Worm (Caenorhabditis elegans) whole organism, L3 larva: ENCODE results near the gene C25F9.14.

Source experiments
- R02D3.7 ChIP-seq: fragments of 150-350 bp; optimal IDR thresholded peaks from 2 replicates; lab custom pipeline; 2014; ENCODE audit warnings: missing biosample characterization, missing genetic modification characterization
- ZK546.5 ChIP-seq: sonication (generic microtip); optimal IDR thresholded peaks from 2 replicates; lab custom pipeline; 2017; ENCODE audit warnings: missing biosample characterization, missing genetic modification characterization
- aly-2 ChIP-seq: fragments of 150-350 bp; optimal IDR thresholded peaks from 2 replicates; lab custom pipeline; 2014; ENCODE audit warnings: missing biosample characterization, missing genetic modification characterization
- ama-1 ChIP-seq: fragments of 150-350 bp; optimal IDR thresholded peaks from 2 replicates; lab custom pipeline; 2018
- ceh-16 ChIP-seq: sonication (generic microtip); optimal IDR thresholded peaks from 2 replicates; lab custom pipeline; 2017; ENCODE audit warnings: missing biosample characterization, missing genetic modification characterization
- ceh-28 ChIP-seq: fragments of 150-350 bp; optimal IDR thresholded peaks from 2 replicates; lab custom pipeline; 2014; ENCODE audit warnings: missing biosample characterization, missing genetic modification reagents, missing genetic modification characterization
- ceh-82 ChIP-seq: fragments of 150-350 bp; optimal IDR thresholded peaks from 2 replicates; lab custom pipeline; 2014; ENCODE audit warnings: missing biosample characterization, missing genetic modification characterization
- daf-12 ChIP-seq: fragments of 150-350 bp; optimal IDR thresholded peaks from 2 replicates; lab custom pipeline; 2014; ENCODE audit warnings: missing biosample characterization, missing genetic modification reagents, missing genetic modification characterization
- egl-5 ChIP-seq: fragments of 150-350 bp; optimal IDR thresholded peaks from 2 replicates; lab custom pipeline; 2017; ENCODE audit warnings: missing biosample characterization, missing genetic modification reagents, missing genetic modification characterization, inconsistent platforms
- elt-1 ChIP-seq: fragments of 150-350 bp; optimal IDR thresholded peaks from 2 replicates; lab custom pipeline; 2014; ENCODE audit warnings: missing biosample characterization, missing genetic modification characterization
- elt-2 ChIP-seq: sonication (generic microtip); optimal IDR thresholded peaks from 2 replicates; lab custom pipeline; 2016; ENCODE audit warnings: missing genetic modification reagents, mild to moderate bottlenecking, missing genetic modification characterization, missing compliant biosample characterization
- eor-1 ChIP-seq, 2 experiments: fragments of 150-350 bp; optimal IDR thresholded peaks; 2 replicates each; lab custom pipeline; 2014 to 2018; ENCODE audit warnings: missing biosample characterization in 2 of 2, missing genetic modification characterization in 2 of 2
- fkh-10 ChIP-seq: sonication (generic microtip); optimal IDR thresholded peaks from 2 replicates; lab custom pipeline; 2017; ENCODE audit warnings: missing biosample characterization, missing genetic modification reagents, missing genetic modification characterization
- fkh-2 ChIP-seq: fragments of 150-350 bp; optimal IDR thresholded peaks from 2 replicates; lab custom pipeline; 2014; ENCODE audit warnings: missing biosample characterization, missing genetic modification reagents, missing genetic modification characterization
- fos-1 ChIP-seq: fragments of 150-350 bp; optimal IDR thresholded peaks from 2 replicates; lab custom pipeline; 2014; ENCODE audit warnings: missing biosample characterization, missing genetic modification characterization
- hmg-11 ChIP-seq: sonication (generic microtip); optimal IDR thresholded peaks from 2 replicates; lab custom pipeline; 2016; ENCODE audit warnings: missing genetic modification characterization, missing compliant biosample characterization
- lin-39 ChIP-seq: fragments of 150-350 bp; optimal IDR thresholded peaks from 2 replicates; lab custom pipeline; 2018; ENCODE audit warnings: missing biosample characterization, missing genetic modification reagents, missing genetic modification characterization
- mdl-1 ChIP-seq: fragments of 150-350 bp; optimal IDR thresholded peaks from 2 replicates; lab custom pipeline; 2014; ENCODE audit warnings: missing biosample characterization, missing genetic modification characterization
- nhr-11 ChIP-seq: fragments of 150-350 bp; optimal IDR thresholded peaks from 2 replicates; lab custom pipeline; 2014; ENCODE audit warnings: missing biosample characterization, missing genetic modification characterization
- nhr-23 ChIP-seq: fragments of 150-350 bp; optimal IDR thresholded peaks from 2 replicates; lab custom pipeline; 2014; ENCODE audit warnings: missing biosample characterization, missing genetic modification reagents, missing genetic modification characterization
- nhr-237 ChIP-seq: fragments of 150-350 bp; optimal IDR thresholded peaks from 2 replicates; lab custom pipeline; 2014; ENCODE audit warnings: missing biosample characterization, missing genetic modification characterization
- nhr-43 ChIP-seq: sonication (generic microtip); optimal IDR thresholded peaks from 2 replicates; lab custom pipeline; 2016; ENCODE audit warnings: mild to moderate bottlenecking, missing genetic modification characterization, missing compliant biosample characterization; ENCODE audit not compliant: poor library complexity, severe bottlenecking
- pha-4 ChIP-seq: fragments of 150-350 bp; optimal IDR thresholded peaks from 2 replicates; lab custom pipeline; 2014; ENCODE audit warnings: missing biosample characterization, missing genetic modification reagents, missing genetic modification characterization
- pqm-1 ChIP-seq: fragments of 150-350 bp; optimal IDR thresholded peaks from 2 replicates; lab custom pipeline; 2017; ENCODE audit warnings: missing biosample characterization, missing genetic modification characterization, inconsistent platforms
- sea-2 ChIP-seq: fragments of 150-350 bp; sonication (generic microtip); optimal IDR thresholded peaks from 4 replicates; lab custom pipeline; 2014; ENCODE audit warnings: missing biosample characterization, missing genetic modification reagents, missing genetic modification characterization
- skn-1 ChIP-seq: fragments of 150-350 bp; optimal IDR thresholded peaks from 2 replicates; lab custom pipeline; 2014; ENCODE audit warnings: missing biosample characterization, missing genetic modification characterization
- tbx-2 ChIP-seq: sonication (generic microtip); optimal IDR thresholded peaks from 2 replicates; lab custom pipeline; 2016; ENCODE audit warnings: mild to moderate bottlenecking, missing genetic modification characterization, missing compliant biosample characterization
- unc-39 ChIP-seq: sonication (generic microtip); optimal IDR thresholded peaks from 4 replicates; lab custom pipeline; 2017; ENCODE audit warnings: missing biosample characterization, missing genetic modification characterization
- unc-62 ChIP-seq: fragments of 150-350 bp; sonication (generic microtip); optimal IDR thresholded peaks from 4 replicates; lab custom pipeline; 2014; ENCODE audit warnings: missing biosample characterization, missing genetic modification reagents, missing genetic modification characterization
- zag-1 ChIP-seq: fragments of 150-350 bp; optimal IDR thresholded peaks from 2 replicates; lab custom pipeline; 2014; ENCODE audit warnings: missing biosample characterization, missing genetic modification characterization
- ztf-4 ChIP-seq: fragments of 150-350 bp; optimal IDR thresholded peaks from 2 replicates; lab custom pipeline; 2014; ENCODE audit warnings: missing biosample characterization, missing genetic modification characterization

C25F9.14 gene

ce11 chrV:19399282-19399681 lies 37.0 kb upstream of the C25F9.14 start:
- TF ChIP-seq elt-2 (tag; lab: Kevin White, UChicago), result peak; percentile 4

DNA sequence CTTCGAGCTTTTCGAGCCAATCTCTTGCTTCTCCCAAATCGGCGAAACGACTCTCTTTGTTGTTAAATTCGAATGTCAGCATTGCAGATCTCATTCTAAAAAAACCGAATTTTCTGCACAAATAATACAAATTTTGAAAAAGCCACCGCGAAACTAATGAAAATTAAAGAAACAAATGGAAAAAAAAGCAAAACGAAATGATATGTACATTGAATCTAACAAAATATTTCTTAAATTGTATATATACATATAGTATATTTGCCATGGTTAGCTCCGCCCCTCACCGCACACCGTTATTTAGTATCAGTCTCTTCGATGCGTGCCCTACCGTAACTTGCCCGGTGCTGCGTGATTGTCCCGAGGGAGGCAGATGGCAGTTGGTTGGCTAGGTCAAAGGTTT lies 35.7 kb upstream of the C25F9.14 start, which contains the start of gene srw-86:
Gene srw-86 (minus strand): TSS at position 101 of the 400 bp plus-strand sequence.
- TF ChIP-seq eor-1 (tag; optimal IDR thresholded peaks at IDR 0.05; lab: Kevin White, UChicago) (no peak), ztf-4 (no peak), egl-5 (tag; lab: Kevin White, UChicago) (no peak), aly-2 (tag; lab: Kevin White, UChicago) (no peak), skn-1 (no peak), nhr-43 (tag; lab: Kevin White, UChicago) (no peak), elt-2 (tag; lab: Kevin White, UChicago) (no peak), elt-1 (no peak), ceh-16 (tag; lab: Kevin White, UChicago) (no peak), fkh-10 (GFP tag; lab: Kevin White, UChicago) (no peak), zag-1 (no peak), fos-1 (tag; lab: Kevin White, UChicago) (no peak), daf-12 (tag; lab: Kevin White, UChicago) (no peak), ama-1 (lab: Kevin White, UChicago) (no peak)

ce11 chrV:19401429-19401828 lies 34.9 kb upstream of the C25F9.14 start:
- peak; percentile 53 for TF ChIP-seq pqm-1 (tag; lab: Kevin White, UChicago)
- peak; percentile 27 for TF ChIP-seq pha-4 (tag; lab: Kevin White, UChicago)
- TF ChIP-seq R02D3.7 (tag; lab: Kevin White, UChicago), result no peak
- peak; percentile 52 for TF ChIP-seq elt-2 (tag; lab: Kevin White, UChicago)
- TF ChIP-seq, all 47 proteins: peak for 3

DNA sequence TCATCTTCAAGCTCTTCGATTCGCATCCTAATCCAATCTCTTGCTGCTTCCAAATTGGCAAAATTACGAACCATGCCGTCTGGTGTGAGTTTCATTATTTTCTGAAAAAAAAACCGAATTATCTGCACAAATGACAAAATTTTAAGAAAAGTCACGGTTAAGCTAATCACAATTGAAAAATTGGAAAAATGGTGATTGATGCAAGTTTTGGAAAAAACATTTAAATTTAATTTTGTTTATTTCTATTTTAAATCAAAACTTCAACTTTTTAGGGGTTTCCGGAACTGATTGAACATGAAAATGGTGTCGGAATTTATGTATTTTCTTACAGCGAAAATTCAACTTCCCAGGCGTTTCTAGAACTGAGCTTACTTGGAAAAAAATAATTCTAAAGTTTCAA lies 33.4 kb upstream of the C25F9.14 start, which contains the start of gene C25F9.12:
Gene C25F9.12 (minus strand): TSS at position 101 of the 400 bp plus-strand sequence.
- TF ChIP-seq nhr-237, result no peak
- TF ChIP-seq lin-39 (tag; lab: Kevin White, UChicago), result no peak
- TF ChIP-seq nhr-11 (tag; lab: Kevin White, UChicago), result no peak
- TF ChIP-seq pha-4 (tag; lab: Kevin White, UChicago), result no peak
- TF ChIP-seq elt-1, result no peak
- no peak for TF ChIP-seq pqm-1 (tag; lab: Kevin White, UChicago)
- TF ChIP-seq fkh-10 (GFP tag; lab: Kevin White, UChicago), result no peak
- no peak for TF ChIP-seq nhr-23
- no peak for TF ChIP-seq unc-39
- no peak for TF ChIP-seq unc-62

DNA sequence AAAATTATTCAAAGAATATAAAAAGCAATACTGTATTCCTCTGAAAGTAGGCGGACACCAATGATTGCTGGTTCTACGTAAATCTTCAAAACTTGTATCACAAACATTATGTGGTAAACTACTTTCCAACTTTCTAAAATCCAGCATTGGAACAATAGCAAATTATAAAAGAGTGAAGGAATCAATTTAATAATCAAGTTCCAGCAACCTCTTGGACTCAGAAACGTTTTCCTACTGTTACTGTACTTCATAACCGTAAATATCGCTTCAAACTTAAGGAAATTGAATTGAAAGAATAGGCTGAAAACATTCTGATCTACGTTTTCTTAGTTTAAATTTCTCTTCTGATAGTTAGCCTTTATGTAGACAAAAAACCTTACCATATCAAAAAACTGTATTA lies 32.7 kb upstream of the C25F9.14 start:
- no peak for TF ChIP-seq fkh-10 (GFP tag; lab: Kevin White, UChicago)
- no peak for TF ChIP-seq ama-1 (lab: Kevin White, UChicago)
- no peak for TF ChIP-seq elt-1
- TF ChIP-seq nhr-43 (tag; lab: Kevin White, UChicago), result no peak
- TF ChIP-seq hmg-11 (tag; lab: Kevin White, UChicago), result no peak
- no peak for TF ChIP-seq zag-1
- TF ChIP-seq pqm-1 (tag; lab: Kevin White, UChicago), result no peak
- no peak for TF ChIP-seq nhr-237
- TF ChIP-seq sea-2 (GFP tag; lab: Kevin White, UChicago), result no peak
- TF ChIP-seq fos-1 (tag; lab: Kevin White, UChicago), result no peak
- TF ChIP-seq elt-2 (tag; lab: Kevin White, UChicago), result no peak
- TF ChIP-seq ceh-82 (tag; lab: Kevin White, UChicago), result no peak
- TF ChIP-seq ceh-16 (tag; lab: Kevin White, UChicago), result no peak
- no peak for TF ChIP-seq ceh-28 (tag; lab: Kevin White, UChicago)
- TF ChIP-seq fkh-2 (tag; lab: Kevin White, UChicago), result no peak
- TF ChIP-seq ZK546.5 (tag; lab: Kevin White, UChicago), result no peak
- no peak for TF ChIP-seq mdl-1

DNA sequence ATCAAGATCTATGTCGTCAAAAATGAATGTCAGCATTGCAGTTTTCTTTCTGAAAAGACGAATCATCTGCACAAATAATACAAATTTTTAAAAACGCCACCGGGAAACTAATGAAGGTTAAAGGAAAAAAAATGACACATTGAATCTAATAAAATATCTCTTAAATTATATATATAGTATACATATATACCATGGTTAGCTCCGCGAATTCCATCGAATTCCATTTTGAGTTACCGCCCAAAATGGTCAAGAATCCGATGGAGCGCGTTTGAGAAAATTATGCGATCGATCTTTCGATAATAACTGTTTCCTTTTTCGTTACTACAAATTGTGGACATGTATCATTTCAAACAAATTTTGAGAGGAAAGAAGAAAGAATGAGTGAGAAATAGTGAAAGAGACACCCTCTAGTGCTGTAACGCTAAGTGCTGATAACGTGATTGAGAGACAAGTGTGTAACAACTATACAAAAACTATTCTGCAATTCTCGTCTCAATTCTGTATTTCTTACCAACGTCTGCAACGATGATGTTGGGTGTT lies 30.9 kb upstream of the C25F9.14 start, which contains the start of the genes C25F9.6 and C25F9.10:
Gene C25F9.6 (minus strand): TSS at position 51 of the 540 bp plus-strand sequence.
Gene C25F9.10 (plus strand): TSS at position 454 of the 540 bp plus-strand sequence.
- peak; percentile 35 for TF ChIP-seq pha-4 (tag; lab: Kevin White, UChicago)
- TF ChIP-seq pqm-1 (tag; lab: Kevin White, UChicago), result peak; percentile 35
- TF ChIP-seq hmg-11 (tag; lab: Kevin White, UChicago), result no peak
- TF ChIP-seq elt-2 (tag; lab: Kevin White, UChicago), result peak; percentile 60
- TF ChIP-seq tbx-2 (tag; lab: Kevin White, UChicago), result no peak
